Fruit fly (Drosophila melanogaster) whole organism, embryonic: ENCODE data around the gene CG32432.
A peak's percentile ranks its signal among the peaks of the same experiment; 100 is the strongest.

Source experiments
- CG10462 ChIP-seq: fragments of 200-800 bp; sonication (Bioruptor generic); optimal IDR thresholded peaks from 2 replicates; lab custom pipeline; 2016; ENCODE audit warnings: missing biosample characterization, missing genetic modification characterization
- CG12155 ChIP-seq: fragments of 200-800 bp; sonication (Bioruptor generic); optimal IDR thresholded peaks from 3 replicates; lab custom pipeline; 2016; ENCODE audit warnings: missing biosample characterization, missing genetic modification characterization
- CG13624 ChIP-seq: fragments of 200-800 bp; sonication (Bioruptor generic); optimal IDR thresholded peaks from 2 replicates; lab custom pipeline; 2016; ENCODE audit warnings: missing biosample characterization, missing genetic modification characterization
- CG14014 ChIP-seq: fragments of 200-800 bp; sonication (Bioruptor generic); IDR thresholded peaks from 2 replicates; pipeline ENCODE4 v1.3.6; 2022; ENCODE audit warnings: missing biosample characterization, missing genetic modification characterization
- CG15011 ChIP-seq: fragments of 200-800 bp; sonication (Bioruptor generic); optimal IDR thresholded peaks from 3 replicates; lab custom pipeline; 2018; ENCODE audit warnings: missing biosample characterization, mild to moderate bottlenecking, missing genetic modification characterization
- CG2199 ChIP-seq: fragments of 200-800 bp; sonication (Bioruptor generic); IDR thresholded peaks from 3 replicates; pipeline ENCODE4 v1.3.6; 2022; ENCODE audit warnings: missing biosample characterization, missing genetic modification characterization
- CG32767 ChIP-seq: fragments of 200-800 bp; sonication (Bioruptor generic); IDR thresholded peaks from 2 replicates; pipeline ENCODE4 v1.3.6; 2022; ENCODE audit warnings: missing biosample characterization, missing genetic modification characterization
- CG3847 ChIP-seq: fragments of 200-800 bp; sonication (Bioruptor generic); IDR thresholded peaks from 2 replicates; pipeline ENCODE4 v1.3.6; 2022; ENCODE audit warnings: missing biosample characterization, missing genetic modification characterization
- CG4360 ChIP-seq: fragments of 200-800 bp; sonication (Bioruptor generic); IDR thresholded peaks from 2 replicates; pipeline ENCODE4 v1.3.6; 2022; ENCODE audit warnings: missing biosample characterization, missing genetic modification characterization
- CG6683 ChIP-seq: fragments of 200-800 bp; sonication (Bioruptor generic); optimal IDR thresholded peaks from 2 replicates; lab custom pipeline; 2017; ENCODE audit warnings: missing biosample characterization, mild to moderate bottlenecking, missing genetic modification characterization, missing genetic modification reagents
- CG6765 ChIP-seq: fragments of 200-800 bp; sonication (Bioruptor generic); optimal IDR thresholded peaks from 3 replicates; lab custom pipeline; 2017; ENCODE audit warnings: missing biosample characterization, mild to moderate bottlenecking, missing genetic modification characterization
- CG7963 ChIP-seq: fragments of 200-800 bp; sonication (Bioruptor generic); IDR thresholded peaks from 3 replicates; pipeline ENCODE4 v1.3.6; 2022; ENCODE audit warnings: missing biosample characterization, missing genetic modification characterization; ENCODE audit not compliant: partially characterized antibody
- Doc3 ChIP-seq: fragments of 200-800 bp; sonication (Bioruptor generic); IDR thresholded peaks from 3 replicates; pipeline ENCODE4 v1.3.6; 2022; ENCODE audit warnings: missing biosample characterization, missing genetic modification characterization; ENCODE audit not compliant: partially characterized antibody
- Dref ChIP-seq: fragments of 200-800 bp; sonication (Bioruptor generic); IDR thresholded peaks from 2 replicates; pipeline ENCODE4 v1.3.6; 2022; ENCODE audit warnings: missing biosample characterization, missing genetic modification characterization
- E2f1 ChIP-seq: fragments of 200-800 bp; sonication (Bioruptor generic); IDR thresholded peaks from 2 replicates; pipeline ENCODE4 v1.3.6; 2022; ENCODE audit warnings: missing biosample characterization, missing genetic modification characterization
- Fer3 ChIP-seq: fragments of 200-800 bp; sonication (Bioruptor generic); optimal IDR thresholded peaks from 2 replicates; lab custom pipeline; 2018; ENCODE audit warnings: missing biosample characterization, mild to moderate bottlenecking, missing genetic modification characterization, moderate library complexity
- Gsc ChIP-seq: fragments of 200-800 bp; sonication (Bioruptor generic); IDR thresholded peaks from 2 replicates; pipeline ENCODE4 v1.3.6; 2022; ENCODE audit warnings: missing biosample characterization, missing genetic modification characterization
- HLH4C ChIP-seq: fragments of 200-800 bp; sonication (Bioruptor generic); IDR thresholded peaks from 3 replicates; pipeline ENCODE4 v1.3.6; 2022; ENCODE audit warnings: missing biosample characterization, missing genetic modification characterization; ENCODE audit not compliant: partially characterized antibody
- Kr ChIP-seq: fragments of 200-800 bp; sonication (Bioruptor generic); optimal IDR thresholded peaks from 2 replicates; lab custom pipeline; 2017; ENCODE audit warnings: missing biosample characterization, mild to moderate bottlenecking, missing genetic modification characterization
- Mad ChIP-seq: fragments of 200-800 bp; sonication (Bioruptor generic); optimal IDR thresholded peaks from 2 replicates; lab custom pipeline; 2016; ENCODE audit warnings: missing biosample characterization, missing genetic modification characterization
- Med ChIP-seq: fragments of 200-800 bp; sonication (Bioruptor generic); peaks from one replicate; lab custom pipeline; 2016; ENCODE audit warnings: missing biosample characterization, missing genetic modification characterization, mild to moderate bottlenecking, inconsistent platforms, moderate library complexity
- Pdp1 ChIP-seq, 2 experiments: fragments of 200-800 bp; sonication (Bioruptor generic); optimal IDR thresholded peaks; 3 replicates each; lab custom pipeline; 2016; ENCODE audit warnings: missing biosample characterization in 2 of 2, missing genetic modification characterization in 2 of 2, mild to moderate bottlenecking in 1 of 2, moderate library complexity in 1 of 2
- Sry-β ChIP-seq: fragments of 200-800 bp; sonication (Bioruptor generic); optimal IDR thresholded peaks from 2 replicates; lab custom pipeline; 2018; ENCODE audit warnings: missing biosample characterization, mild to moderate bottlenecking, missing genetic modification characterization, moderate library complexity
- Taf1 ChIP-seq: fragments of 200-800 bp; sonication (Bioruptor generic); IDR thresholded peaks from 2 replicates; pipeline ENCODE4 v1.3.6; 2022; ENCODE audit warnings: missing biosample characterization, missing genetic modification characterization
- al ChIP-seq: fragments of 200-800 bp; sonication (Bioruptor generic); IDR thresholded peaks from 2 replicates; pipeline ENCODE4 v1.3.6; 2022; ENCODE audit warnings: missing biosample characterization, missing genetic modification characterization
- btn ChIP-seq: fragments of 200-800 bp; sonication (Bioruptor generic); optimal IDR thresholded peaks from 2 replicates; lab custom pipeline; 2016; ENCODE audit warnings: missing biosample characterization, missing genetic modification characterization
- chm ChIP-seq: fragments of 200-800 bp; sonication (Bioruptor generic); IDR thresholded peaks from 2 replicates; pipeline ENCODE4 v1.3.6; 2022; ENCODE audit warnings: missing biosample characterization, missing genetic modification characterization
- crol ChIP-seq: fragments of 200-800 bp; sonication (Bioruptor generic); IDR thresholded peaks from 2 replicates; pipeline ENCODE4 v1.3.6; 2022; ENCODE audit warnings: missing biosample characterization, missing genetic modification characterization
- dimm ChIP-seq: fragments of 200-800 bp; sonication (Bioruptor generic); IDR thresholded peaks from 2 replicates; pipeline ENCODE4 v1.3.6; 2022; ENCODE audit warnings: missing biosample characterization, missing genetic modification characterization
- disco-r ChIP-seq: fragments of 200-800 bp; sonication (Bioruptor generic); optimal IDR thresholded peaks from 2 replicates; lab custom pipeline; 2016; ENCODE audit warnings: missing biosample characterization, missing genetic modification characterization
- dmrt99B ChIP-seq: fragments of 200-800 bp; sonication (Bioruptor generic); optimal IDR thresholded peaks from 2 replicates; lab custom pipeline; 2018; ENCODE audit warnings: missing biosample characterization, mild to moderate bottlenecking, missing genetic modification characterization, moderate library complexity
- ewg ChIP-seq: fragments of 200-800 bp; sonication (Bioruptor generic); optimal IDR thresholded peaks from 3 replicates; lab custom pipeline; 2017; ENCODE audit warnings: mild to moderate bottlenecking, missing biosample characterization, missing genetic modification reagents, missing genetic modification characterization
- grau ChIP-seq: fragments of 200-800 bp; optimal IDR thresholded peaks from 3 replicates; lab custom pipeline; 2019; ENCODE audit warnings: missing biosample characterization, mild to moderate bottlenecking, missing genetic modification characterization, moderate library complexity
- her ChIP-seq: fragments of 200-800 bp; sonication (Bioruptor generic); optimal IDR thresholded peaks from 2 replicates; lab custom pipeline; 2016; ENCODE audit warnings: missing biosample characterization, missing genetic modification characterization
- jumu ChIP-seq: fragments of 200-800 bp; sonication (Bioruptor generic); optimal IDR thresholded peaks from 3 replicates; lab custom pipeline; 2016; ENCODE audit warnings: missing biosample characterization, missing genetic modification characterization
- kay ChIP-seq: fragments of 200-800 bp; sonication (Bioruptor generic); optimal IDR thresholded peaks from 2 replicates; lab custom pipeline; 2016; ENCODE audit warnings: missing biosample characterization, missing genetic modification characterization
- knrl ChIP-seq: fragments of 200-800 bp; sonication (Bioruptor generic); IDR thresholded peaks from 3 replicates; pipeline ENCODE4 v1.3.6; 2022; ENCODE audit warnings: missing biosample characterization, missing genetic modification characterization; ENCODE audit not compliant: partially characterized antibody
- mld ChIP-seq: fragments of 200-800 bp; sonication (Bioruptor generic); IDR thresholded peaks from 3 replicates; pipeline ENCODE4 v1.3.6; 2022; ENCODE audit warnings: missing biosample characterization, missing genetic modification characterization; ENCODE audit not compliant: partially characterized antibody
- nerfin-1 ChIP-seq: fragments of 200-800 bp; sonication (Bioruptor generic); optimal IDR thresholded peaks from 3 replicates; lab custom pipeline; 2019; ENCODE audit warnings: missing biosample characterization, mild to moderate bottlenecking, missing genetic modification characterization, moderate library complexity
- oc ChIP-seq: fragments of 200-800 bp; sonication (Bioruptor generic); optimal IDR thresholded peaks from 2 replicates; lab custom pipeline; 2018; ENCODE audit warnings: missing biosample characterization, mild to moderate bottlenecking, missing genetic modification characterization, moderate library complexity
- odd ChIP-seq: fragments of 200-800 bp; sonication (Bioruptor generic); optimal IDR thresholded peaks from 2 replicates; lab custom pipeline; 2017; ENCODE audit warnings: missing biosample characterization, mild to moderate bottlenecking, missing genetic modification characterization
- pros ChIP-seq: fragments of 200-800 bp; sonication (Bioruptor generic); optimal IDR thresholded peaks from 3 replicates; lab custom pipeline; 2019; ENCODE audit warnings: missing biosample characterization, mild to moderate bottlenecking, missing genetic modification characterization, moderate library complexity
- vvl ChIP-seq: fragments of 200-800 bp; sonication (Bioruptor generic); IDR thresholded peaks from 2 replicates; pipeline ENCODE4 v1.3.6; 2022; ENCODE audit warnings: missing biosample characterization, missing genetic modification characterization
- yki ChIP-seq: fragments of >200 bp; optimal IDR thresholded peaks from 3 replicates; lab custom pipeline; 2018
- zfh1 ChIP-seq: fragments of 200-800 bp; sonication (Bioruptor generic); IDR thresholded peaks from 3 replicates; pipeline ENCODE4 v1.3.6; 2022; ENCODE audit warnings: missing biosample characterization, missing genetic modification characterization

Gene CG32432

dm6 chr3L:20837040-20837830, 47.8 kb downstream of the CG32432 start, which contains the start of gene CG13255 (continued):
- peak; percentile 18 to 32 for TF ChIP-seq Pdp1 (GFP tag; optimal IDR thresholded peaks at IDR 0.05; lab: Kevin White, UChicago)
- no peak for TF ChIP-seq dimm
- no peak for TF ChIP-seq HLH4C (GFP tag; lab: Robert Waterston, UW)
- TF ChIP-seq zfh1 = no peak
- no peak for TF ChIP-seq oc (tag; lab: Kevin White, UChicago)
- no peak for TF ChIP-seq CG6683 (GFP tag; lab: Kevin White, UChicago)
- TF ChIP-seq grau (tag; lab: Kevin White, UChicago) = peak; percentile 70
- no peak for TF ChIP-seq knrl
- peak; percentile 74 for TF ChIP-seq Med (GFP tag; lab: Kevin White, UChicago)
- TF ChIP-seq chm = no peak
- peak; percentile 41 for TF ChIP-seq CG15011
- TF ChIP-seq Gsc (GFP tag; lab: Robert Waterston, UW) = no peak
- no peak for TF ChIP-seq pros (GFP tag; lab: Kevin White, UChicago)
- TF ChIP-seq kay (GFP tag; lab: Kevin White, UChicago) = no peak
- TF ChIP-seq Doc3 (GFP tag; lab: Robert Waterston, UW) = no peak
- TF ChIP-seq CG4360 (GFP tag; lab: Robert Waterston, UW) = no peak
- no peak for TF ChIP-seq mld (GFP tag; lab: Robert Waterston, UW)
- no peak for TF ChIP-seq vvl (GFP tag; lab: Robert Waterston, UW)
- no peak for TF ChIP-seq disco-r (GFP tag; lab: Kevin White, UChicago)
- TF ChIP-seq odd (GFP tag; lab: Kevin White, UChicago) = peak; percentile 11
- TF ChIP-seq jumu (GFP tag; lab: Kevin White, UChicago) = peak; percentile 13
- no peak for TF ChIP-seq ewg (GFP tag; lab: Kevin White, UChicago)
- TF ChIP-seq CG2199 (GFP tag; lab: Robert Waterston, UW) = no peak
- TF ChIP-seq crol (GFP tag; lab: Robert Waterston, UW) = no peak
- TF ChIP-seq CG3847 (GFP tag; lab: Robert Waterston, UW) = no peak
- no peak for TF ChIP-seq yki
- no peak for TF ChIP-seq CG13624
- peak; percentile 58 for TF ChIP-seq dmrt99B (tag; lab: Kevin White, UChicago)
- TF ChIP-seq nerfin-1 (tag; lab: Kevin White, UChicago) = no peak
- TF ChIP-seq CG12155 (GFP tag; lab: Kevin White, UChicago) = peak; percentile 29
- TF ChIP-seq CG7963 (GFP tag; lab: Robert Waterston, UW) = no peak
- 0 out of 2 replicates have a peak, but pooled peaks have one; percentile 25 for TF ChIP-seq al
- TF ChIP-seq Dref (GFP tag; lab: Robert Waterston, UW) = no peak
- TF ChIP-seq btn (GFP tag; lab: Kevin White, UChicago) = no peak
- no peak for TF ChIP-seq E2f1 (GFP tag; lab: Robert Waterston, UW)
- no peak for TF ChIP-seq Mad
- TF ChIP-seq CG6765 (GFP tag; lab: Kevin White, UChicago) = no peak
- TF ChIP-seq Sry-β (GFP tag; lab: Kevin White, UChicago) = no peak
- TF ChIP-seq her = no peak
- TF ChIP-seq CG32767 (GFP tag; lab: Robert Waterston, UW) = no peak
- no peak for TF ChIP-seq Fer3 (tag; lab: Kevin White, UChicago)
- no peak for TF ChIP-seq CG10462 (GFP tag; lab: Kevin White, UChicago)
- no peak for TF ChIP-seq Taf1 (GFP tag; lab: Robert Waterston, UW)
- no peak for TF ChIP-seq Kr
- no peak for TF ChIP-seq CG14014 (GFP tag; lab: Robert Waterston, UW)
